Fruit fly (Drosophila melanogaster): Measurements from ENCODE around the gene CG12817.

The CG12817 gene

dm6 chr3R:10265552-10266137 lies 41.1 kb upstream of the CG12817 start:
- TF ChIP-seq CG10654 (GFP tag; optimal IDR thresholded peaks at IDR 0.05), result no peak
- peak; percentile 62 for TF ChIP-seq NFAT (GFP tag; IDR thresholded peaks at IDR 0.05)
- TF ChIP-seq fu2 (GFP tag; optimal IDR thresholded peaks at IDR 0.05), result peak; percentile 23
- TF ChIP-seq az2 (GFP tag; optimal IDR thresholded peaks at IDR 0.05), result peak; percentile 45
- TF ChIP-seq fd102C (GFP tag; optimal IDR thresholded peaks at IDR 0.05), result no peak
- no peak for TF ChIP-seq CG7987 (GFP tag; optimal IDR thresholded peaks at IDR 0.05)
- peak; percentile 11 for TF ChIP-seq CG12299 (tag; optimal IDR thresholded peaks at IDR 0.05)
- no peak for TF ChIP-seq Scr (GFP tag; IDR thresholded peaks at IDR 0.05; ENCODE audit: partially characterized antibody)
- TF ChIP-seq tin (GFP tag; optimal IDR thresholded peaks at IDR 0.05), result peak; percentile 27
- peak; percentile 54 for TF ChIP-seq CG12391 (tag; optimal IDR thresholded peaks at IDR 0.05)
- no peak for TF ChIP-seq crp (GFP tag; optimal IDR thresholded peaks at IDR 0.05)
- TF ChIP-seq usp (GFP tag; optimal IDR thresholded peaks at IDR 0.05), result no peak
- no peak for TF ChIP-seq hbn (GFP tag; IDR thresholded peaks at IDR 0.05; ENCODE audit: partially characterized antibody)
- TF ChIP-seq mld (GFP tag; IDR thresholded peaks at IDR 0.05; ENCODE audit: partially characterized antibody), result no peak
- peak; percentile 52; the same call in 1 of the 3 replicates for TF ChIP-seq CG11456 (GFP tag; IDR thresholded peaks at IDR 0.05)
- no peak for TF ChIP-seq CG7963 (GFP tag; IDR thresholded peaks at IDR 0.05; ENCODE audit: partially characterized antibody)
- peak; percentile 65 for TF ChIP-seq bcd (GFP tag; optimal IDR thresholded peaks at IDR 0.05)
- TF ChIP-seq CG32532 (GFP tag; IDR thresholded peaks at IDR 0.05), result peak; percentile 87
- TF ChIP-seq CG8281 (tag; optimal IDR thresholded peaks at IDR 0.05), result no peak
- peak; percentile 12 for TF ChIP-seq mirr (GFP tag; optimal IDR thresholded peaks at IDR 0.05)
- peak; percentile 23 for TF ChIP-seq CG1792 (GFP tag; optimal IDR thresholded peaks at IDR 0.05)
- TF ChIP-seq BEAF-32 (GFP tag; optimal IDR thresholded peaks at IDR 0.05), result no peak
- peak; percentile 72 for TF ChIP-seq cwo (GFP tag; optimal IDR thresholded peaks at IDR 0.05)
- peak; percentile 2 for TF ChIP-seq CG11723 (GFP tag; optimal IDR thresholded peaks at IDR 0.05)
- TF ChIP-seq Bteb2 (GFP tag; optimal IDR thresholded peaks at IDR 0.05), result peak; percentile 67
- peak; percentile 57 for TF ChIP-seq CoRest (tag; optimal IDR thresholded peaks at IDR 0.05)
- TF ChIP-seq CG9727 (GFP tag; optimal IDR thresholded peaks at IDR 0.05), result peak; percentile 51
- no peak for TF ChIP-seq dmrt11E (tag; optimal IDR thresholded peaks at IDR 0.05)
- TF ChIP-seq slou (GFP tag; optimal IDR thresholded peaks at IDR 0.05), result peak; percentile 0
- peak; percentile 68; the same call in 2 of the 3 replicates for TF ChIP-seq sr (GFP tag; IDR thresholded peaks at IDR 0.05)
- TF ChIP-seq amos (GFP tag; IDR thresholded peaks at IDR 0.05; ENCODE audit: partially characterized antibody), result no peak
- TF ChIP-seq Poxn (GFP tag; IDR thresholded peaks at IDR 0.05), result no peak
- TF ChIP-seq vvl (GFP tag; IDR thresholded peaks at IDR 0.05), result peak; percentile 58
- TF ChIP-seq CkIIα-i1 (GFP tag; IDR thresholded peaks at IDR 0.05), result no peak
- no peak for TF ChIP-seq CG3838 (GFP tag; optimal IDR thresholded peaks at IDR 0.05)
- TF ChIP-seq oc (tag; optimal IDR thresholded peaks at IDR 0.05), result no peak
- no peak for TF ChIP-seq ato (GFP tag; IDR thresholded peaks at IDR 0.05; ENCODE audit: partially characterized antibody)
- TF ChIP-seq CTCF (GFP tag; optimal IDR thresholded peaks at IDR 0.05), result no peak
- TF ChIP-seq Bdp1 (GFP tag; optimal IDR thresholded peaks at IDR 0.05), result no peak
- TF ChIP-seq CG11093 (GFP tag; IDR thresholded peaks at IDR 0.05), result no peak
- TF ChIP-seq PHDP (tag; optimal IDR thresholded peaks at IDR 0.05), result peak; percentile 63
- TF ChIP-seq MBD-R2 (GFP tag; IDR thresholded peaks at IDR 0.05), result peak; percentile 61
- TF ChIP-seq chm (GFP tag; IDR thresholded peaks at IDR 0.05), result peak; percentile 41; the same call in 1 of the 2 replicates
- TF ChIP-seq gce (GFP tag; IDR thresholded peaks at IDR 0.05), result no peak
- no peak for TF ChIP-seq pb (GFP tag; optimal IDR thresholded peaks at IDR 0.05)
- no peak for TF ChIP-seq crol (GFP tag; IDR thresholded peaks at IDR 0.05)
- TF ChIP-seq Awh (GFP tag; IDR thresholded peaks at IDR 0.05), result no peak
- peak; percentile 27 for TF ChIP-seq D19B (GFP tag; optimal IDR thresholded peaks at IDR 0.05)
- peak; percentile 27; the same call in 1 of the 2 replicates for TF ChIP-seq HLH3B (GFP tag; IDR thresholded peaks at IDR 0.05)
- TF ChIP-seq CG34224 (GFP tag; IDR thresholded peaks at IDR 0.05; ENCODE audit: partially characterized antibody), result no peak
